Fruit fly (Drosophila melanogaster): Measurements from ENCODE around the gene HDAC3.

DNA sequence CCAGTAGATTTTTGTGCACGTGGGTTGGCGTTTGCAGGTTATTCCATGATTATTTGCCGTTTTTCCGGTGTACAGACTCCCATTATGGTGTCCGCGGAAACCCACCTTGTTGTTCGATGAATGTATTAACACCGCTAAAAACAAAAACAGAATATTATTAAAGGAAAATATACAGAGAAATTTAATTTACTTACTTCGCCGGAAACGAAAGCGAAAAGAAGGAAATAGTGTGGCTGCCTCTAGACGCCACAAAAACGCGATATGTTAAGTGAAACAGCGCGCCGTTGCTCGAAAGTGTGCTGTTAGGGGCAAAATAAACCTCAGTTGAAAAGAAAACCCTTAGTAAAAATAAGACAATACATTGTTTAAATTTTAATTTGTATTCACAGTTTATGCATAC, 7.5 kb downstream of the HDAC3 start, which contains the start of gene RpL35A:
- TF ChIP-seq CG12768 (GFP tag; optimal IDR thresholded peaks at IDR 0.05) (peak; percentile 79), kay (GFP tag; ENCODE audit: borderline replicate concordance) (no peak), cnc (optimal IDR thresholded peaks at IDR 0.05) (no peak), pad (GFP tag; optimal IDR thresholded peaks at IDR 0.05) (peak; percentile 59)

Data from whole organism, adult.